Fruit fly (Drosophila melanogaster) Kc167 (cell line): ENCODE data around the gene comm3.

Experiments used
- Myc ChIP-seq: fragments of >200 bp; optimal IDR thresholded peaks from 2 replicates; lab custom pipeline; 2017; ENCODE audit warnings: missing external identifiers
- Sin3A ChIP-seq: fragments of >200 bp; optimal IDR thresholded peaks from 2 replicates; lab custom pipeline; 2018; ENCODE audit warnings: missing external identifiers
- h ChIP-seq: fragments of >200 bp; optimal IDR thresholded peaks from 3 replicates; lab custom pipeline; 2018; ENCODE audit warnings: missing external identifiers
- ttk ChIP-seq: sonication (Bioruptor generic); optimal IDR thresholded peaks from 2 replicates; lab custom pipeline; 2017; ENCODE audit warnings: missing external identifiers

- TF ChIP-seq h (lab: Kevin White, UChicago) (no peak), Sin3A (no peak), Myc (no peak), ttk (lab: Kevin White, UChicago) (no peak)
Measured at dm6 chr3L:15694406-15694805, 46.8 kb upstream of the comm3 start.
